Worm (Caenorhabditis elegans): ENCODE measurements around the gene ztf-29.

DNA sequence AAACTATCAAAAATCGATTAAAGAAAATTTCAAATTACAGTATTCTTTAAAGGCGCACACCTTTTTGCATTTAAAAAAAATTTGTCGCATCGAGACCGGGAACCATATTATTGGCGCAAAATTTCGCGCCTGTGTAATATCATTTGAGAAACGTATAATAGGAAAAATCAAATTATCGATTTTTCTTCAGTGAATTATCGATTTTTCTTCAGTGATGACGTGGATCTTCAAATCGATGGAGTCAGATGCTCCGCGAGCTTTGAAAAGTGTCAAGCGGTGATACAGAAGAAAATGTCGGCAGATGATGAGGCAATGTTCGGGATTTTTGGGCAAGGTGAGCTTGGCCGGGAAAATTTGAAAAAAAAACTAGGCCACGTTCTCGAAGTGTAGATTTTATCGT lies 25.5 kb upstream of the ztf-29 start:
- TF ChIP-seq dpl-1 (GFP tag; optimal IDR thresholded peaks at IDR 0.05) (no peak), ama-1 (optimal IDR thresholded peaks at IDR 0.05) (no peak), egl-27 (tag; optimal IDR thresholded peaks at IDR 0.05) (no peak), snu-23 (GFP tag; optimal IDR thresholded peaks at IDR 0.05) (no peak)

Data from whole organism, L1 larva.